Fruit fly (Drosophila melanogaster) S2 (cell line): ENCODE measurements around the gene CG13454.

ENCODE experiments used
- CG8478 ChIP-seq: fragments of >200 bp; optimal IDR thresholded peaks from 2 replicates; lab custom pipeline; 2018
- CTCF ChIP-seq, 2 experiments: fragments of >200 bp; optimal IDR thresholded peaks; 2 replicates each; lab custom pipeline; 2018

dm6 chr3L:15543049-15543448 lies 26.2 kb upstream of the CG13454 start:
- no peak for TF ChIP-seq CG8478 (lab: Kevin White, UChicago)
- TF ChIP-seq CTCF (optimal IDR thresholded peaks at IDR 0.05; lab: Kevin White, UChicago) = no peak
